Fruit fly (Drosophila melanogaster): ENCODE data around the gene Tnpo-SR.

The Tnpo-SR gene

dm6 chr2L:2734215-2734614 lies 25.5 kb upstream of the Tnpo-SR start (continued):
- TF ChIP-seq vri (GFP tag; optimal IDR thresholded peaks at IDR 0.05) (peak; percentile 16), CG3919 (GFP tag; optimal IDR thresholded peaks at IDR 0.05) (peak; percentile 82), eg (GFP tag; IDR thresholded peaks at IDR 0.05) (peak; percentile 76), spab (GFP tag; optimal IDR thresholded peaks at IDR 0.05) (peak; percentile 89), CG9139 (GFP tag; optimal IDR thresholded peaks at IDR 0.05) (peak; percentile 82), CG6276 (GFP tag; optimal IDR thresholded peaks at IDR 0.05) (peak; percentile 74), Blimp-1 (GFP tag; optimal IDR thresholded peaks at IDR 0.05) (peak; percentile 31), CG6163 (GFP tag; IDR thresholded peaks at IDR 0.05) (peak; percentile 76), pdm3 (GFP tag; optimal IDR thresholded peaks at IDR 0.05) (peak; percentile 83), CG7368 (GFP tag; optimal IDR thresholded peaks at IDR 0.05) (peak; percentile 72), CG31627 (GFP tag; optimal IDR thresholded peaks at IDR 0.05) (peak; percentile 79), dsx (GFP tag; optimal IDR thresholded peaks at IDR 0.05; ENCODE audit: poor library complexity, severe bottlenecking) (peak; percentile 82), lz (GFP tag; optimal IDR thresholded peaks at IDR 0.05) (peak; percentile 69), CG34406 (GFP tag; optimal IDR thresholded peaks at IDR 0.05) (peak; percentile 66), net (GFP tag; optimal IDR thresholded peaks at IDR 0.05) (peak; percentile 73), CG8119 (GFP tag; IDR thresholded peaks at IDR 0.05) (peak; percentile 81), CG11294 (GFP tag; IDR thresholded peaks at IDR 0.05) (peak; percentile 72), CG8632 (GFP tag; optimal IDR thresholded peaks at IDR 0.05) (peak; percentile 48)

dm6 chr2L:2734946-2735345 lies 24.8 kb upstream of the Tnpo-SR start:
- no peak for TF ChIP-seq Hr38 (GFP tag; optimal IDR thresholded peaks at IDR 0.05)
- TF ChIP-seq CG3032 (tag; optimal IDR thresholded peaks at IDR 0.05): no peak
- TF ChIP-seq ss (GFP tag; optimal IDR thresholded peaks at IDR 0.05): no peak
- TF ChIP-seq CG15336 (GFP tag; IDR thresholded peaks at IDR 0.05): no peak
- TF ChIP-seq salr (GFP tag; optimal IDR thresholded peaks at IDR 0.05): peak in 1 of 2 experiments; percentile 4
- no peak for TF ChIP-seq Sox102F (GFP tag; optimal IDR thresholded peaks at IDR 0.05)
- 0 out of 2 replicates have a peak, but pooled peaks have one; percentile 15 for TF ChIP-seq CG11294 (GFP tag; IDR thresholded peaks at IDR 0.05)
- no peak for TF ChIP-seq Eip93F (GFP tag; optimal IDR thresholded peaks at IDR 0.05)
- TF ChIP-seq spab (GFP tag; optimal IDR thresholded peaks at IDR 0.05): peak; percentile 3
- peak; percentile 32 for TF ChIP-seq CG32006 (GFP tag; optimal IDR thresholded peaks at IDR 0.05)
- TF ChIP-seq Gug (GFP tag; IDR thresholded peaks at IDR 0.05): no peak
- TF ChIP-seq pdm3 (GFP tag; optimal IDR thresholded peaks at IDR 0.05): peak; percentile 17
- TF ChIP-seq Eip78C (GFP tag): peak; percentile 72
- peak; percentile 6 for TF ChIP-seq achi (GFP tag; optimal IDR thresholded peaks at IDR 0.05)
- peak; percentile 30 for TF ChIP-seq CG10669 (GFP tag; optimal IDR thresholded peaks at IDR 0.05)
- peak; percentile 5 for TF ChIP-seq CG3919 (GFP tag; optimal IDR thresholded peaks at IDR 0.05)
- TF ChIP-seq Ets96B (tag; optimal IDR thresholded peaks at IDR 0.05): no peak
- no peak for TF ChIP-seq esn (GFP tag; optimal IDR thresholded peaks at IDR 0.05)
- TF ChIP-seq CG1621 (tag; optimal IDR thresholded peaks at IDR 0.05): peak; percentile 11
- peak; percentile 40 for TF ChIP-seq CG10631 (GFP tag; optimal IDR thresholded peaks at IDR 0.05)

dm6 chr2L:2735539-2735938 lies 24.2 kb upstream of the Tnpo-SR start:
- peak; percentile 51; the same call in 2 of the 3 replicates for TF ChIP-seq CG6163 (GFP tag; IDR thresholded peaks at IDR 0.05)
- no peak for TF ChIP-seq CG6808 (GFP tag; optimal IDR thresholded peaks at IDR 0.05)
- TF ChIP-seq CG34406 (GFP tag; optimal IDR thresholded peaks at IDR 0.05): no peak

dm6 chr2L:2737561-2737960 lies 22.2 kb upstream of the Tnpo-SR start:
- TF ChIP-seq Eip93F (GFP tag; optimal IDR thresholded peaks at IDR 0.05): no peak
- TF ChIP-seq CG10669 (GFP tag; optimal IDR thresholded peaks at IDR 0.05): no peak
- no peak for TF ChIP-seq CG31627 (GFP tag; optimal IDR thresholded peaks at IDR 0.05)
- no peak for TF ChIP-seq CG6854 (GFP tag; optimal IDR thresholded peaks at IDR 0.05)
- no peak for TF ChIP-seq svp (GFP tag)
- no peak for TF ChIP-seq fd59A (GFP tag; optimal IDR thresholded peaks at IDR 0.05)
- TF ChIP-seq fd85E (GFP tag; optimal IDR thresholded peaks at IDR 0.05): no peak
